Worm (Caenorhabditis elegans) whole organism, L4 larva: ENCODE results near the gene ifo-1.

ENCODE experiments used
- R02D3.7 ChIP-seq: fragments of 150-350 bp; sonication (generic microtip); optimal IDR thresholded peaks from 3 replicates; lab custom pipeline; 2014; ENCODE audit warnings: missing biosample characterization, missing genetic modification characterization
- aly-2 ChIP-seq: sonication (generic microtip); optimal IDR thresholded peaks from 2 replicates; lab custom pipeline; 2018; ENCODE audit warnings: missing biosample characterization, missing genetic modification characterization
- hlh-11 ChIP-seq: fragments of 200-800 bp; sonication (Bioruptor generic); optimal IDR thresholded peaks from 2 replicates; lab custom pipeline; 2018; ENCODE audit warnings: mild to moderate bottlenecking, missing genetic modification characterization, missing compliant biosample characterization
- mes-2 ChIP-seq: sonication (generic microtip); optimal IDR thresholded peaks from 2 replicates; lab custom pipeline; 2016; ENCODE audit warnings: missing genotype, mild to moderate bottlenecking, missing genetic modification characterization, missing compliant biosample characterization; ENCODE audit not compliant: poor library complexity, severe bottlenecking
- nhr-11 ChIP-seq: fragments of 150-350 bp; optimal IDR thresholded peaks from 2 replicates; lab custom pipeline; 2014; ENCODE audit warnings: missing biosample characterization, missing genetic modification characterization
- pqm-1 ChIP-seq: sonication (generic microtip); optimal IDR thresholded peaks from 2 replicates; lab custom pipeline; 2017; ENCODE audit warnings: missing biosample characterization, missing genetic modification characterization
- zag-1 ChIP-seq: fragments of 150-350 bp; optimal IDR thresholded peaks from 2 replicates; lab custom pipeline; 2014; ENCODE audit warnings: missing biosample characterization, missing genetic modification characterization

DNA sequence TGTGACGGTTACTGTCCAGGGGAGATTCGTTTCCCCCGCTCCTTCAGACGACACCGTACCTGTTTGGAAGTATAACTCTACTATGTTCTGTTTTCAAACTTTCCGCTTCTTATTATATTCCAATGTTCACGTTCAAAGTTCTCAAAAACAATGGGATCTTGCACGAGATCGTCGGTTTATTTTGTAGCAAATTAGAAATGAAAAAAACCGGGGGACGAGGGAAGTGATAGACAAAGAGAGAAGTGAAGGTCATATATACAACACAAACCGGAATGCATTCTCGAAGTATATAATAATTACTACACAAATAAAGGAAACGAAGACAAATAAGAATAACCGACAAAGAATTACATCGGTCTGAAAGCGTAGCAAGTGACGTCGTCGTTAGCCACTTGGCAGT is 16.8 kb downstream of the ifo-1 start:
- TF ChIP-seq pqm-1 (tag; lab: Kevin White, UChicago) (no peak), nhr-11 (tag; lab: Kevin White, UChicago) (no peak), hlh-11 (tag; lab: Kevin White, UChicago) (no peak), mes-2 (tag; lab: Kevin White, UChicago) (no peak), zag-1 (tag; lab: Kevin White, UChicago) (no peak), R02D3.7 (tag; lab: Kevin White, UChicago) (no peak), aly-2 (no peak)
